Worm (Caenorhabditis elegans): ENCODE measurements around the gene scl-15.

scl-15 gene

ce11 chrII:3234725-3235124 lies 49.7 kb downstream of the scl-15 start, which contains the start of gene C17F4.8:
Gene C17F4.8 (minus strand): TSS chrII:3234825.
- TF ChIP-seq fkh-2 (tag; optimal IDR thresholded peaks at IDR 0.05): no peak
- no peak for TF ChIP-seq mdl-1 (tag; optimal IDR thresholded peaks at IDR 0.05)
- no peak for TF ChIP-seq egl-27 (tag; optimal IDR thresholded peaks at IDR 0.05)
- TF ChIP-seq nhr-12 (tag; optimal IDR thresholded peaks at IDR 0.05): no peak
- no peak for TF ChIP-seq nhr-25 (tag; optimal IDR thresholded peaks at IDR 0.05)
- TF ChIP-seq unc-39 (tag; optimal IDR thresholded peaks at IDR 0.05): no peak
- TF ChIP-seq ceh-9 (tag; optimal IDR thresholded peaks at IDR 0.05): no peak
- TF ChIP-seq lin-15B (tag; optimal IDR thresholded peaks at IDR 0.05): no peak
- TF ChIP-seq R02D3.7 (tag; optimal IDR thresholded peaks at IDR 0.05): no peak

All from whole organism, L3 larva.